Fruit fly (Drosophila melanogaster): ENCODE results near the gene kri.

- no peak for TF ChIP-seq h (optimal IDR thresholded peaks at IDR 0.05)
- no peak for TF ChIP-seq ttk (optimal IDR thresholded peaks at IDR 0.05)
- TF ChIP-seq insv (optimal IDR thresholded peaks at IDR 0.05), result no peak
- no peak for TF ChIP-seq psq (optimal IDR thresholded peaks at IDR 0.05)
Measured at dm6 chr3L:5855098-5855497, 44.3 kb downstream of the kri start.
